Worm (Caenorhabditis elegans): ENCODE measurements around the gene lpd-9.
A peak's percentile ranks its signal among the peaks of the same experiment; 100 is the strongest.

lpd-9 gene

ce11 chrV:10557676-10558075, 21.4 kb upstream of the lpd-9 start, which contains the start of gene best-14:
best-14 (plus strand) TSS chrV:10557976.
- no peak for TF ChIP-seq F37B4.10 (GFP tag; IDR thresholded peaks at IDR 0.05)
- TF ChIP-seq ets-4 (GFP tag; optimal IDR thresholded peaks at IDR 0.05), result no peak
- no peak for TF ChIP-seq rcor-1 (GFP tag; IDR thresholded peaks at IDR 0.05)
- no peak for TF ChIP-seq F39B2.1 (GFP tag; IDR thresholded peaks at IDR 0.05)
- TF ChIP-seq C06A6.2 (GFP tag; conservative IDR thresholded peaks at IDR 0.05), result no peak
- TF ChIP-seq zim-3 (tag; optimal IDR thresholded peaks at IDR 0.05), result no peak
- no peak for TF ChIP-seq lin-40 (tag; optimal IDR thresholded peaks at IDR 0.05)

ce11 chrV:10560621-10561020, 18.5 kb upstream of the lpd-9 start, which contains the start of gene col-152:
col-152 (plus strand) TSS chrV:10560921.
- TF ChIP-seq T07F8.4 (tag; optimal IDR thresholded peaks at IDR 0.05), result no peak

- TF ChIP-seq ztf-22 (GFP tag; optimal IDR thresholded peaks at IDR 0.05) (peak; percentile 30), dpl-1 (GFP tag; optimal IDR thresholded peaks at IDR 0.05) (no peak), egrh-3 (GFP tag; IDR thresholded peaks at IDR 0.05) (peak; percentile 52; the same call in 1 of the 2 replicates)
Observed at ce11 chrV:10561632-10562031, 17.5 kb upstream of the lpd-9 start.

ce11 chrV:10562817-10563216, 16.3 kb upstream of the lpd-9 start:
- TF ChIP-seq nhr-80 (tag; optimal IDR thresholded peaks at IDR 0.05) (peak; percentile 60), atf-7 (tag; optimal IDR thresholded peaks at IDR 0.05) (peak; percentile 63), ama-1 (optimal IDR thresholded peaks at IDR 0.05) (no peak), ama-1 (GFP tag; optimal IDR thresholded peaks at IDR 0.05) (no peak)

- TF ChIP-seq ztf-25 (GFP tag; IDR thresholded peaks at IDR 0.05) (no peak), ceh-91 (GFP tag; IDR thresholded peaks at IDR 0.05) (no peak), Y79H2A.3 (GFP tag; conservative IDR thresholded peaks at IDR 0.05) (no peak), F57C9.4 (tag; optimal IDR thresholded peaks at IDR 0.05) (no peak), athp-1 (tag; optimal IDR thresholded peaks at IDR 0.05) (no peak), lin-26 (GFP tag; IDR thresholded peaks at IDR 0.05) (no peak), C06A6.2 (GFP tag; conservative IDR thresholded peaks at IDR 0.05) (no peak), ets-4 (GFP tag; optimal IDR thresholded peaks at IDR 0.05) (no peak), ztf-18 (tag; optimal IDR thresholded peaks at IDR 0.05) (no peak), D2030.7 (GFP tag; IDR thresholded peaks at IDR 0.05) (no peak), ztf-28 (GFP tag; IDR thresholded peaks at IDR 0.05) (no peak), Y95B8A.8 (GFP tag; IDR thresholded peaks at IDR 0.05) (no peak), let-607 (tag; optimal IDR thresholded peaks at IDR 0.05) (no peak)
Observed at ce11 chrV:10564140-10564539, 15.0 kb upstream of the lpd-9 start.

- peak; percentile 31 for TF ChIP-seq nhr-80 (tag; optimal IDR thresholded peaks at IDR 0.05)
- no peak for TF ChIP-seq F49E8.2 (tag; optimal IDR thresholded peaks at IDR 0.05; ENCODE audit: insufficient read depth)
Observed at ce11 chrV:10564830-10565365, 14.2 kb upstream of the lpd-9 start, which contains the start of gene cat-4. cat-4 (plus strand) TSS chrV:10564880.

- no peak for TF ChIP-seq akir-1 (GFP tag; optimal IDR thresholded peaks at IDR 0.05)
- TF ChIP-seq madf-8 (GFP tag; conservative IDR thresholded peaks at IDR 0.05), result no peak
- TF ChIP-seq ceh-58 (GFP tag; IDR thresholded peaks at IDR 0.05), result no peak
- no peak for TF ChIP-seq egl-44 (GFP tag; IDR thresholded peaks at IDR 0.05)
- no peak for TF ChIP-seq K12H6.12 (tag; optimal IDR thresholded peaks at IDR 0.05)
- no peak for TF ChIP-seq ceh-91 (GFP tag; IDR thresholded peaks at IDR 0.05)
- no peak for TF ChIP-seq B0336.3 (GFP tag; IDR thresholded peaks at IDR 0.05)
- no peak for TF ChIP-seq efl-1 (GFP tag; optimal IDR thresholded peaks at IDR 0.05)
- TF ChIP-seq sea-2 (GFP tag; IDR thresholded peaks at IDR 0.05), result no peak
- TF ChIP-seq lir-1 (GFP tag; conservative IDR thresholded peaks at IDR 0.05), result no peak
- no peak for TF ChIP-seq ama-1 (optimal IDR thresholded peaks at IDR 0.05)
- no peak for TF ChIP-seq ama-1 (GFP tag; optimal IDR thresholded peaks at IDR 0.05)
- no peak for TF ChIP-seq F22D6.2 (tag; optimal IDR thresholded peaks at IDR 0.05)
- TF ChIP-seq tlf-1 (GFP tag; optimal IDR thresholded peaks at IDR 0.05), result no peak
- TF ChIP-seq die-1 (tag; optimal IDR thresholded peaks at IDR 0.05), result no peak
- no peak for TF ChIP-seq dpff-1 (tag; optimal IDR thresholded peaks at IDR 0.05)
Observed at ce11 chrV:10568496-10568895, 10.6 kb upstream of the lpd-9 start.

Data from whole organism, young adult.